Worm (Caenorhabditis elegans): ENCODE data around the gene srd-59.

Gene srd-59

ce11 chrII:7231951-7232350 is 26.5 kb downstream of the srd-59 start (continued):
- TF ChIP-seq rcor-1 (GFP tag; IDR thresholded peaks at IDR 0.05) (no peak), F33H1.4 (GFP tag; IDR thresholded peaks at IDR 0.05) (no peak), pbrm-1 (GFP tag; IDR thresholded peaks at IDR 0.05) (no peak), ztf-22 (GFP tag; optimal IDR thresholded peaks at IDR 0.05) (no peak), hrde-1 (tag; optimal IDR thresholded peaks at IDR 0.05; ENCODE audit: borderline replicate concordance) (no peak), madf-3 (GFP tag; IDR thresholded peaks at IDR 0.05) (no peak), T07F8.4 (tag; optimal IDR thresholded peaks at IDR 0.05) (no peak), let-607 (tag; optimal IDR thresholded peaks at IDR 0.05) (no peak), him-1 (tag; optimal IDR thresholded peaks at IDR 0.05) (peak; percentile 35), hmg-1.2 (GFP tag; IDR thresholded peaks at IDR 0.05) (peak; percentile 76), ztf-26 (tag; optimal IDR thresholded peaks at IDR 0.05) (no peak), F52B5.7 (tag; optimal IDR thresholded peaks at IDR 0.05) (no peak), lsl-1 (GFP tag; optimal IDR thresholded peaks at IDR 0.05) (no peak), ceh-100 (GFP tag; IDR thresholded peaks at IDR 0.05) (no peak), sptf-2 (GFP tag; optimal IDR thresholded peaks at IDR 0.05) (no peak), egl-44 (GFP tag; IDR thresholded peaks at IDR 0.05) (no peak), lin-40 (tag; optimal IDR thresholded peaks at IDR 0.05) (no peak), hlh-12 (tag; optimal IDR thresholded peaks at IDR 0.05) (no peak), let-526 (GFP tag; IDR thresholded peaks at IDR 0.05) (no peak), C06A6.2 (GFP tag; conservative IDR thresholded peaks at IDR 0.05) (no peak), tbp1 (GFP tag; optimal IDR thresholded peaks at IDR 0.05) (peak; percentile 68), snpc-3.4 (tag; optimal IDR thresholded peaks at IDR 0.05) (peak; percentile 15), mel-28 (tag; optimal IDR thresholded peaks at IDR 0.05; ENCODE audit: borderline replicate concordance) (no peak), cebp-2 (GFP tag; IDR thresholded peaks at IDR 0.05) (no peak), mes-4 (tag; optimal IDR thresholded peaks at IDR 0.05) (no peak), F22D6.2 (tag; optimal IDR thresholded peaks at IDR 0.05) (no peak), efl-1 (GFP tag; optimal IDR thresholded peaks at IDR 0.05) (no peak), attf-6 (GFP tag; IDR thresholded peaks at IDR 0.05) (no peak), repo-1 (tag; optimal IDR thresholded peaks at IDR 0.05) (no peak), sdz-38 (tag; optimal IDR thresholded peaks at IDR 0.05) (no peak), nhr-90 (tag; optimal IDR thresholded peaks at IDR 0.05) (no peak), nhr-27 (tag; optimal IDR thresholded peaks at IDR 0.05) (no peak), snpc-4 (GFP tag; optimal IDR thresholded peaks at IDR 0.05) (peak; percentile 81), snpc-4 (tag; optimal IDR thresholded peaks at IDR 0.05) (peak; percentile 90 to 93 (median 91)), F49E8.2 (tag; optimal IDR thresholded peaks at IDR 0.05; ENCODE audit: insufficient read depth) (no peak), lsy-27 (tag; optimal IDR thresholded peaks at IDR 0.05; ENCODE audit: borderline replicate concordance, insufficient read depth) (no peak), Y79H2A.3 (GFP tag; conservative IDR thresholded peaks at IDR 0.05) (no peak)

DNA sequence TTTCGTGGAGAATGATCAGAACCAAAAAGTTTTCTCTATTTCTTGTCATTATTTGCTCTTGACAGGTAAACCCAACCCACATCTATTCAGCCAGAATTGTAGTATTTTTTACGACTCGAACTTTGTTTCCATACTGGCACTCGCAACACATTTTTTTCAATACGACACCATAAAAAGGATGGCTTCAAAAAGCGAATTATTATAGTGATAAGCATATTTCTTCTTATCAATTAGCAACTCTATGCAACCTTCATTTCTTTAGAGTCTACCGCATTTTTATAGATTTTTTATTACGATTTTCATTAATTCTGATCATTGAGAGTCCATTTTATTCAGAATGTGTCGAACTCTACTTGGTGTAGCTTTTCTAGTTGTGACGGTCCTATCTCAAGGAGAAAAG is 27.0 kb downstream of the srd-59 start, which contains the start of gene ctsa-3.1:
Gene ctsa-3.1, plus strand, starts transcription at position 337 of the 400 bp plus-strand sequence.
- TF ChIP-seq nhr-80 (tag; optimal IDR thresholded peaks at IDR 0.05) (peak; percentile 52), him-1 (tag; optimal IDR thresholded peaks at IDR 0.05) (no peak)

- TF ChIP-seq cebp-1 (GFP tag; IDR thresholded peaks at IDR 0.05), result no peak
- TF ChIP-seq cebp-1 (tag; optimal IDR thresholded peaks at IDR 0.05), result no peak
- TF ChIP-seq mxl-1 (tag; optimal IDR thresholded peaks at IDR 0.05), result no peak
- no peak for TF ChIP-seq xnd-1 (tag; optimal IDR thresholded peaks at IDR 0.05)
- TF ChIP-seq ztf-18 (tag; optimal IDR thresholded peaks at IDR 0.05), result no peak
- TF ChIP-seq mel-28 (tag; optimal IDR thresholded peaks at IDR 0.05; ENCODE audit: borderline replicate concordance), result no peak
- no peak for TF ChIP-seq egrh-3 (GFP tag; IDR thresholded peaks at IDR 0.05)
- TF ChIP-seq nhr-80 (tag; optimal IDR thresholded peaks at IDR 0.05), result peak; percentile 28
- TF ChIP-seq lsy-27 (tag; optimal IDR thresholded peaks at IDR 0.05; ENCODE audit: borderline replicate concordance, insufficient read depth), result no peak
Measured at ce11 chrII:7233274-7233673, 27.8 kb downstream of the srd-59 start.
